Fruit fly (Drosophila melanogaster): ENCODE data around the gene TfIIEalpha.
A peak's percentile ranks its signal among the peaks of the same experiment; 100 is the strongest.

TfIIEalpha gene

dm6 chr3L:11707978-11708632 is 26.3 kb downstream of the TfIIEalpha start, which contains the start of gene CG11658 (continued):
- TF ChIP-seq grau (tag; optimal IDR thresholded peaks at IDR 0.05), result peak; percentile 73
- TF ChIP-seq gsb (GFP tag; IDR thresholded peaks at IDR 0.05), result 0 out of 2 replicates have a peak, but pooled peaks have one; percentile 11
- TF ChIP-seq nom (GFP tag; optimal IDR thresholded peaks at IDR 0.05), result peak; percentile 72
- TF ChIP-seq chinmo (GFP tag; IDR thresholded peaks at IDR 0.05; ENCODE audit: partially characterized antibody), result peak; percentile 93; the same call in 3 of the 4 replicates
- TF ChIP-seq CG16779 (GFP tag; IDR thresholded peaks at IDR 0.05), result peak; percentile 65; the same call in 1 of the 2 replicates
- peak; percentile 14 for TF ChIP-seq CTCF (GFP tag; optimal IDR thresholded peaks at IDR 0.05)
- peak; percentile 36; the same call in 3 of the 4 replicates for TF ChIP-seq Gug (GFP tag; IDR thresholded peaks at IDR 0.05)
- peak; percentile 16; the same call in 1 of the 2 replicates for TF ChIP-seq MBD-R2 (GFP tag; IDR thresholded peaks at IDR 0.05)
- TF ChIP-seq onecut (GFP tag; IDR thresholded peaks at IDR 0.05), result no peak
- TF ChIP-seq gt (GFP tag; IDR thresholded peaks at IDR 0.05), result no peak
- TF ChIP-seq stc (GFP tag; IDR thresholded peaks at IDR 0.05), result no peak
- TF ChIP-seq CG14710 (tag; optimal IDR thresholded peaks at IDR 0.05), result no peak
- peak; percentile 34 for TF ChIP-seq CG30403 (GFP tag; optimal IDR thresholded peaks at IDR 0.05)
- TF ChIP-seq Optix (GFP tag; IDR thresholded peaks at IDR 0.05), result 0 out of 3 replicates have a peak, but pooled peaks have one; percentile 24
- peak; percentile 10 for TF ChIP-seq org-1 (GFP tag; optimal IDR thresholded peaks at IDR 0.05)
- TF ChIP-seq sr (GFP tag; IDR thresholded peaks at IDR 0.05), result peak; percentile 49; the same call in 1 of the 3 replicates
- 0 out of 3 replicates have a peak, but pooled peaks have one; percentile 5 for TF ChIP-seq ase (GFP tag; IDR thresholded peaks at IDR 0.05)
- peak; percentile 0 for TF ChIP-seq lilli (GFP tag; optimal IDR thresholded peaks at IDR 0.05)
- no peak for TF ChIP-seq pan (optimal IDR thresholded peaks at IDR 0.05)
- peak in 1 of 2 experiments; percentile 19 for TF ChIP-seq pan (GFP tag; optimal IDR thresholded peaks at IDR 0.05 in 1 of 2, IDR thresholded peaks at IDR 0.05 in 1 of 2)
- peak; percentile 84 for TF ChIP-seq Dp (GFP tag; optimal IDR thresholded peaks at IDR 0.05)
- peak; percentile 95 for TF ChIP-seq abd-A (tag; optimal IDR thresholded peaks at IDR 0.05)
- TF ChIP-seq CG13624 (GFP tag; optimal IDR thresholded peaks at IDR 0.05), result peak; percentile 74
- no peak for TF ChIP-seq en (GFP tag; optimal IDR thresholded peaks at IDR 0.05)
- TF ChIP-seq CG17328 (GFP tag; IDR thresholded peaks at IDR 0.05), result peak; percentile 4; the same call in 1 of the 2 replicates
- peak; percentile 37; the same call in 1 of the 3 replicates for TF ChIP-seq zfh1 (GFP tag; IDR thresholded peaks at IDR 0.05)
- TF ChIP-seq CG13424 (tag; optimal IDR thresholded peaks at IDR 0.05), result no peak
- TF ChIP-seq nau (GFP tag; optimal IDR thresholded peaks at IDR 0.05), result peak; percentile 43
- TF ChIP-seq CG5953 (GFP tag; IDR thresholded peaks at IDR 0.05), result 0 out of 2 replicates have a peak, but pooled peaks have one; percentile 9
- peak; percentile 92 for TF ChIP-seq CG12155 (GFP tag; optimal IDR thresholded peaks at IDR 0.05)
- TF ChIP-seq BEAF-32 (GFP tag; optimal IDR thresholded peaks at IDR 0.05), result no peak
- TF ChIP-seq HmgD (GFP tag; optimal IDR thresholded peaks at IDR 0.05), result peak; percentile 8
- no peak for TF ChIP-seq tll (GFP tag; optimal IDR thresholded peaks at IDR 0.05)
- peak; percentile 40 for TF ChIP-seq zen2 (GFP tag; IDR thresholded peaks at IDR 0.05; ENCODE audit: partially characterized antibody)
- peak; percentile 24; the same call in 1 of the 2 replicates for TF ChIP-seq vvl (GFP tag; IDR thresholded peaks at IDR 0.05)
- TF ChIP-seq B-H1 (GFP tag; IDR thresholded peaks at IDR 0.05), result no peak; the same call in 2 of the 3 replicates
- peak; percentile 3 for TF ChIP-seq CG17359 (tag; optimal IDR thresholded peaks at IDR 0.05)
- no peak for TF ChIP-seq CG32532 (GFP tag; IDR thresholded peaks at IDR 0.05)
- peak; percentile 82 for TF ChIP-seq Jarid2 (GFP tag; optimal IDR thresholded peaks at IDR 0.05)
- peak; percentile 15 for TF ChIP-seq sug (tag; optimal IDR thresholded peaks at IDR 0.05)
- peak; percentile 100 for TF ChIP-seq crol (GFP tag; IDR thresholded peaks at IDR 0.05)
- peak in 1 of 2 experiments; percentile 92 for TF ChIP-seq Eip74EF (GFP tag; optimal IDR thresholded peaks at IDR 0.05)
- TF ChIP-seq CG34224 (GFP tag; IDR thresholded peaks at IDR 0.05; ENCODE audit: partially characterized antibody), result peak; percentile 76
- TF ChIP-seq rib (GFP tag; IDR thresholded peaks at IDR 0.05), result peak; percentile 81; the same call in 1 of the 2 replicates
- 0 out of 2 replicates have a peak, but pooled peaks have one; percentile 12 for TF ChIP-seq CG42726 (GFP tag; IDR thresholded peaks at IDR 0.05; ENCODE audit: partially characterized antibody)
- no peak for TF ChIP-seq CG4730 (GFP tag; IDR thresholded peaks at IDR 0.05)
- peak; percentile 43 for TF ChIP-seq Hmr (GFP tag; optimal IDR thresholded peaks at IDR 0.05)
- TF ChIP-seq Myb (GFP tag; optimal IDR thresholded peaks at IDR 0.05), result peak; percentile 82
- peak; percentile 64; the same call in 1 of the 3 replicates for TF ChIP-seq CG34422 (GFP tag; IDR thresholded peaks at IDR 0.05)

Data from whole organism, embryonic.